Worm (Caenorhabditis elegans) whole organism, early embryonic: ENCODE measurements around the gene gap-2.

ENCODE experiments used
- B0310.2 ChIP-seq: sonication (generic microtip); optimal IDR thresholded peaks from 2 replicates; lab custom pipeline; 2016; ENCODE audit warnings: mild to moderate bottlenecking, missing genetic modification characterization, missing compliant biosample characterization
- F13C5.2 ChIP-seq: sonication (generic microtip); optimal IDR thresholded peaks from 2 replicates; lab custom pipeline; 2017; ENCODE audit warnings: mild to moderate bottlenecking, missing genetic modification characterization, inconsistent platforms, missing compliant biosample characterization
- aly-1 ChIP-seq: sonication (generic microtip); optimal IDR thresholded peaks from 2 replicates; lab custom pipeline; 2016; ENCODE audit warnings: missing genetic modification characterization, missing compliant biosample characterization
- ama-1 ChIP-seq: fragments of 150-350 bp; optimal IDR thresholded peaks from 2 replicates; lab custom pipeline; 2014
- ceh-13 ChIP-seq: fragments of 200-800 bp; sonication (Bioruptor generic); optimal IDR thresholded peaks from 2 replicates; lab custom pipeline; 2018; ENCODE audit warnings: mild to moderate bottlenecking, missing genetic modification characterization, missing compliant biosample characterization
- ceh-36 ChIP-seq: sonication (generic microtip); optimal IDR thresholded peaks from 2 replicates; lab custom pipeline; 2016; ENCODE audit warnings: missing genetic modification characterization, inconsistent platforms, missing compliant biosample characterization
- ets-7 ChIP-seq: sonication (generic microtip); optimal IDR thresholded peaks from 2 replicates; lab custom pipeline; 2016; ENCODE audit warnings: missing genotype, missing genetic modification characterization, missing compliant biosample characterization
- flt-1 ChIP-seq: fragments of 200-800 bp; sonication (Bioruptor generic); IDR thresholded peaks from 2 replicates; pipeline ENCODE4 v1.3.6; 2022; ENCODE audit warnings: missing genetic modification characterization, missing compliant biosample characterization
- hmbx-1 ChIP-seq: sonication (generic microtip); optimal IDR thresholded peaks from 2 replicates; lab custom pipeline; 2016; ENCODE audit warnings: mild to moderate bottlenecking, missing genetic modification characterization, missing compliant biosample characterization
- hmg-4 ChIP-seq: fragments of 200-800 bp; sonication (Bioruptor generic); optimal IDR thresholded peaks from 2 replicates; lab custom pipeline; 2018; ENCODE audit warnings: mild to moderate bottlenecking, missing genetic modification characterization, missing compliant biosample characterization
- hnd-1 ChIP-seq: sonication (generic microtip); optimal IDR thresholded peaks from 2 replicates; lab custom pipeline; 2016; ENCODE audit warnings: missing genetic modification characterization, missing compliant biosample characterization
- pes-1 ChIP-seq: fragments of 200-800 bp; sonication (Bioruptor generic); IDR thresholded peaks from 2 replicates; pipeline ENCODE4 v1.3.6; 2022; ENCODE audit warnings: missing genetic modification reagents, missing genetic modification characterization, missing compliant biosample characterization
- scrt-1 ChIP-seq: fragments of 200-800 bp; sonication (Bioruptor generic); IDR thresholded peaks from 2 replicates; pipeline ENCODE4 v1.3.6; 2022; ENCODE audit warnings: missing genetic modification characterization, missing compliant biosample characterization
- sea-1 ChIP-seq: fragments of 200-800 bp; sonication (Bioruptor generic); conservative IDR thresholded peaks from 2 replicates; pipeline ENCODE4 v1.3.6; 2022; ENCODE audit warnings: missing genetic modification characterization, missing compliant biosample characterization
- tbx-11 ChIP-seq: fragments of 200-800 bp; sonication (Bioruptor generic); IDR thresholded peaks from 2 replicates; pipeline ENCODE4 v1.3.6; 2022; ENCODE audit warnings: missing genetic modification characterization, missing compliant biosample characterization
- tbx-37 ChIP-seq: fragments of 200-800 bp; sonication (Bioruptor generic); conservative IDR thresholded peaks from 2 replicates; pipeline ENCODE4 v1.3.6; 2022; ENCODE audit warnings: missing genetic modification reagents, missing genetic modification characterization, missing compliant biosample characterization
- tra-4 ChIP-seq: sonication (generic microtip); optimal IDR thresholded peaks from 2 replicates; lab custom pipeline; 2017; ENCODE audit warnings: missing genetic modification characterization, missing compliant biosample characterization

gap-2 gene

DNA sequence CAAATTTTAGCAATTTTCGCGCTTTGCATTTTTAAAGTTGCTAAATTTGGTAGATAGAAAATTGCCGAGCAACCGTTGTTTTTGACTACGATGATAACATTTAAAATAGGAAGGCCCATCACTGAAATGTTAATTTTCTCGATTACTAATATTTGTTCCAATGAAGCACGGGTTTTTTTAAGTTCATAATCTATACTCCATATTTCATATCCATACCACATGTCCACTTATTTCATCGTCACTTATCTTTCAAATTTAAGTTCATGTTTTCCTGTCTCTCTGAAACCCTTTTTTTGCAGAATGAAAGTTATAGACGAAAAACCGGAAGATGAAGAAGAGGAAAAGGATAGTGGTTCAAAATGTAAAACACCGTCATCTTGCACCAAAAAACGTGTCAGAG is at the start of gene gap-2:
TSS of gene gap-2 (plus strand) at position 301 of the 400 bp plus-strand sequence.
- no peak for TF ChIP-seq F13C5.2 (tag; lab: Kevin White, UChicago)
- no peak for TF ChIP-seq ceh-13 (GFP tag; lab: Kevin White, UChicago)
- TF ChIP-seq ets-7 (tag; lab: Kevin White, UChicago): no peak
- no peak for TF ChIP-seq tbx-11
- no peak for TF ChIP-seq aly-1 (tag; lab: Kevin White, UChicago)
- TF ChIP-seq tra-4 (tag; lab: Kevin White, UChicago): no peak
- no peak for TF ChIP-seq scrt-1 (GFP tag; lab: Robert Waterston, UW)

DNA sequence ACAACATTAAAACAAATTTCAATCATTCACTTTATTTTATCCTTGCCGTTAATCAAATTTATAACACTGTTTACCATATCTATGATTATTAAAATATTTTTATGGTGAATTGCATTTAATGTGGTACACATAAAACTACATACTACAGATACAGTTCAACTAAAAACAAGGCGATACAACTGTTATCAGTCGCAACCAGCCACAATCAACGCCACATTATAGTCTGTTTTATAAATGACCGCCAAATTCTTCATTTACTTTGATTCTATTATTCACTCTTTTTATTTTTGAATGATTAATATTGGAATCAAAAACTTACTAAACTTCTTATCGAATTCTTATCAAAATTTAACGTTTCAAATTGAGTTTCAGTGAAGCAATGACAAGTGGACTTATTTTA is 44.2 kb upstream of the gap-2 start, which contains the start of gene B0272.4:
TSS of gene B0272.4 (plus strand) at position 373 of the 400 bp plus-strand sequence.
- TF ChIP-seq F13C5.2 (tag; lab: Kevin White, UChicago): no peak
- TF ChIP-seq sea-1: no peak
- no peak for TF ChIP-seq flt-1
- no peak for TF ChIP-seq aly-1 (tag; lab: Kevin White, UChicago)
- no peak for TF ChIP-seq tbx-11

DNA sequence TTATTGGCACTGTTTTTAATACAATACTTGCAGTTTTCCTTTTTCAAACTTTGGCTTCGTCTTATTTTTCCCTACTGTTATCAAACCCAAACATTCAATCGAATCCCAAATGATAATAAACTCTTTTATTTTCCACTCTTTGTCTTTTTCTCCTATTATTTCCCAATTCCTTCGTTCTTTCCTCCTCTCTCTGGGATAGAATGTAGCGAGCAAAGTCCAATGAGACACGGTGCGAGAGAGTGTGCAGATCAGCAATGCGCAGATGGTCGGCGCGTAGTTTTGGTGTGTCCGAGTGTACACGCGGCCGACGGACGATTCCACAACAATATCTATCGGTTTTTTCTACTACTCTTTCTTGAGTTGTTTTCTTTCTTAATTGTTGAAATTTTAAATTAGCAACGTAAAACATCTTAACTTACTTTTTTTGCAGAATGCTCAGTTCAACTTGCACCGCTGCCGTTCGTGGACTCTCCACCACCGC is 41.2 kb upstream of the gap-2 start, which contains the start of gene B0272.3:
TSS of gene B0272.3 (plus strand) at position 431 of the 481 bp plus-strand sequence.
- peak; percentile 28 for TF ChIP-seq hmg-4
- peak; percentile 7 for TF ChIP-seq F13C5.2 (tag; lab: Kevin White, UChicago)
- TF ChIP-seq pes-1 (GFP tag; lab: Robert Waterston, UW): no peak

DNA sequence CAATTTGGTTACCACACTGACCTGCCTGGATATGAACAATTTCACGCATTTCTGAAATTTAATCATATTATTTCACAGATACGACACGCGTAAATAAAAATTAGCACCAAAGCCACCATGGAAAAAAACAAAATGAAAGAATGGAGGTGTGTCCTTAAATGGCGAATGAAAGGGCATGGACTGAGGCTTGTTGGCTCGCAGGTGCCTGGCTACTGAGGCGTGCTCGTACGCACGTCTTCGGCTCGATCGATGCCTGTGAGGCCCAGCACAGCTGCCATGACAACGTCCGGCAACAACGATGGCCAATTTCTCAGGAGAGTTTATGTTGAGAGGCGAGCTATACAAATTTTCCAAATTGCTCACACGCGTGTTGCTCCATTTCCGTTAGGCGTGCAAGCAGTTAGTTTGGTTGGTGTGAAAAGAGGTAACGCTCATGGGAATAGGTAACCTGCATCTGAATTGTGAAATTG is 35.4 kb upstream of the gap-2 start, which contains the start of gene tbb-4:
TSS of gene tbb-4 (minus strand) at position 51 of the 470 bp plus-strand sequence.
- TF ChIP-seq hmg-4: no peak

DNA sequence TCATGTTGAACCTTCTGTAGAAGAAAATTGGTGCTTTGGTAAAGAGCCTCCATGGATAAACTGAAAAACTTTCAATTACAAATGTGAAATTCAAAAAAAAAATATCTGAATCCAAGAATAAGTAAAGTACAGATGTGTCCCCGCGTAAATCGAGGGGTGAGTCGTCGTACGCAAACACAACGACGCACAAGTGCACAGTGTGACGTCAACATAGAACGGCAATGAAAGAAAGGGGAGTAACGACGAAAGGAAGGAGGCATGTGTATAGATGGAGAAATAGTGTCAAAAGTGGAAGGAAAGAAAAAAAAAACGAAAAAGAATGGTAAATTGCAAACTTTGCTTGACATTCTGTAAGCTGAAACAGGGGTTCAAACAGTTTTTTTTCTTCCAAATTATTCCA is 30.8 kb upstream of the gap-2 start, which contains the start of gene memb-1:
TSS of gene memb-1 (minus strand) at position 60 of the 400 bp plus-strand sequence.
- TF ChIP-seq hmg-4 (no peak), hnd-1 (no peak), tra-4 (tag; lab: Kevin White, UChicago) (no peak), tbx-37 (GFP tag; lab: Robert Waterston, UW) (no peak), flt-1 (no peak), B0310.2 (tag; lab: Kevin White, UChicago) (no peak), sea-1 (no peak), F13C5.2 (tag; lab: Kevin White, UChicago) (no peak)

DNA sequence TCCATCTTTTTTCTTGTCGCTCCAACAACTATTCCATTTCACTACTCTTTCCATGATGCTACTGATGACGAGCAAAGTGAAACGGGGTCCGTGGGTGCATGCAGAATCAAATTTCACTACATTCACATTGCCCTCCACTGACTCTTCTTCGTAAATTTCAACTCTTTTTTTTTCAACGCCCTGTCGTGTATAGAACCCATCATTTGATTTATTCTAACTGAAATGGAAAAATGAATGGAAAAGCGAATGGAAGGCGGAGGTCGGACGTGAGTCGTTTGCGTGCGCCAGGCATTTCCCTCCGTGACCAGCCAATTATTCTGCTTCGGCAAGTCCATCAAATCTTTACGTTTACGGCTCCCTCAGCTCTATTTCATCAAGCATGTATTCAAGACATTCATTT is 28.4 kb upstream of the gap-2 start:
- TF ChIP-seq tbx-37 (GFP tag; lab: Robert Waterston, UW) (no peak), ets-7 (tag; lab: Kevin White, UChicago) (no peak), ceh-36 (tag; lab: Kevin White, UChicago) (no peak), hmg-4 (no peak), aly-1 (tag; lab: Kevin White, UChicago) (no peak), sea-1 (no peak), F13C5.2 (tag; lab: Kevin White, UChicago) (no peak), hmbx-1 (tag; lab: Kevin White, UChicago) (no peak), tbx-11 (no peak), flt-1 (no peak)

DNA sequence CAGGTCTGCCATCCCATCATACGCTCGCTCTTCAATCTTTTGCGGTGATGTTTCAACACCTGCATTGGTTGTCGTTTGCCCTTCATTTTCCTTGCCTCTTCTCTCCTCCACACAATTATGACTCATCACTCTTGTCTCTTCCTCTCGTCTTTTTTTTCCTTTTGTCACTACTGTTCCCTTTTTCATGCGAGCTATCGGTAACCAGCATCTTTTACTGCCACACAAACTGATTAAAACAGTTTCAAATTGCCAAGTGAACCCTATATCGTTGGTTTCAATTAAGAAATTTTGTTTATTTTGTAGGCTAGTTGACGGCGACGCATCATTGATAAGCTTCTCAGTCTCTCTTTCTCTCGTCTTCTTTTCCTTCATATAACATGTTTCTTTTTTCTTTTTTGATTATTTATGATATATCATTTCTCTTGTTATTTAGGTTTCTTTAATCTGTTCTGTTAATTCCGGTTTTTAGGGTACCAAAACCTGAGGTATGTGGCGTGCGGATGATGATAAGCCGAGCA is 26.0 kb upstream of the gap-2 start, which contains the start of gene ZK899.1:
TSS of gene ZK899.1 (plus strand) at position 468 of the 518 bp plus-strand sequence.
- TF ChIP-seq B0310.2 (tag; lab: Kevin White, UChicago) (no peak), hmg-4 (no peak), hnd-1 (no peak), scrt-1 (GFP tag; lab: Robert Waterston, UW) (no peak), F13C5.2 (tag; lab: Kevin White, UChicago) (no peak), ceh-13 (GFP tag; lab: Kevin White, UChicago) (no peak), ets-7 (tag; lab: Kevin White, UChicago) (no peak), pes-1 (GFP tag; lab: Robert Waterston, UW) (no peak), hmbx-1 (tag; lab: Kevin White, UChicago) (no peak), ceh-36 (tag; lab: Kevin White, UChicago) (no peak), tra-4 (tag; lab: Kevin White, UChicago) (no peak), ama-1 (lab: Kevin White, UChicago) (no peak)

DNA sequence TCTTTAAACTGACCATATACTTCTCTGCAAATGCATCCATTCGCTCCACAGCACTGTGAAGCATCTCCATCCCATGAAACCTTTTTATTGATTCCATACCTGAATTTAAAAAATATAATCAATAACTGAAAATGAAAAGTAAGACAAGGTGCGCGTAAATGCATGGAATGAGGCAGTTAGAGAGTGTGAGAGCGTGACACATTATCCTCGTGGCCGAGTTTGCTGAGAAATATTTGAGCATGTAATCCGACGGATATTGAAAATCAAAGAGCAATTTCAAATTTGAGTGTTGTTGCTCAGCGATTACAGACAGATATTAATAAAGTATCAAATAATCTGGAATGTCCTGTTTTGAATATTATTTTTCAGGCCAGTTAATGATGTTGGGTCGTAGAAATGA is 22.9 kb upstream of the gap-2 start, which contains the start of gene ZK899.7:
TSS of gene ZK899.7 (minus strand) at position 101 of the 400 bp plus-strand sequence.
- TF ChIP-seq tbx-11 (no peak), sea-1 (no peak), ama-1 (lab: Kevin White, UChicago) (no peak), aly-1 (tag; lab: Kevin White, UChicago) (no peak), B0310.2 (tag; lab: Kevin White, UChicago) (no peak), tra-4 (tag; lab: Kevin White, UChicago) (no peak), pes-1 (GFP tag; lab: Robert Waterston, UW) (no peak), ets-7 (tag; lab: Kevin White, UChicago) (no peak), scrt-1 (GFP tag; lab: Robert Waterston, UW) (no peak), hnd-1 (no peak)
